Fruit fly (Drosophila melanogaster) whole organism, pupa: ENCODE data around the gene Nubp1.

Source experiments
- CG10348 ChIP-seq: fragments of 200-800 bp; sonication (Bioruptor generic); IDR thresholded peaks from 2 replicates; pipeline ENCODE4 v1.3.6; 2022; ENCODE audit warnings: missing biosample characterization, missing genetic modification characterization
- CG12605 ChIP-seq: fragments of 200-800 bp; sonication (Bioruptor generic); IDR thresholded peaks from 2 replicates; pipeline ENCODE4 v1.3.6; 2022; ENCODE audit warnings: missing biosample characterization, missing genetic modification characterization
- CG13204 ChIP-seq: fragments of 200-800 bp; sonication (Bioruptor generic); optimal IDR thresholded peaks from 2 replicates; lab custom pipeline; 2018; ENCODE audit warnings: missing biosample characterization, mild to moderate bottlenecking, missing genetic modification characterization, moderate library complexity
- CG14655 ChIP-seq: fragments of 200-800 bp; sonication (Bioruptor generic); optimal IDR thresholded peaks from 3 replicates; lab custom pipeline; 2017; ENCODE audit warnings: mild to moderate bottlenecking, missing biosample characterization, missing genetic modification reagents, missing genetic modification characterization
- CG15710 ChIP-seq: fragments of 200-800 bp; sonication (Bioruptor generic); optimal IDR thresholded peaks from 2 replicates; lab custom pipeline; 2018; ENCODE audit warnings: missing biosample characterization, mild to moderate bottlenecking, missing genetic modification characterization, moderate library complexity
- CG17806 ChIP-seq: fragments of 200-800 bp; sonication (Bioruptor generic); optimal IDR thresholded peaks from 2 replicates; lab custom pipeline; 2018; ENCODE audit warnings: missing biosample characterization, mild to moderate bottlenecking, missing genetic modification characterization, moderate library complexity
- CG32121 ChIP-seq: fragments of 200-800 bp; sonication (Bioruptor generic); IDR thresholded peaks from 2 replicates; pipeline ENCODE4 v1.3.6; 2022; ENCODE audit warnings: missing biosample characterization, missing genetic modification characterization
- CG34367 ChIP-seq: fragments of 200-800 bp; sonication (Bioruptor generic); optimal IDR thresholded peaks from 2 replicates; lab custom pipeline; 2018; ENCODE audit warnings: missing biosample characterization, mild to moderate bottlenecking, missing genetic modification characterization
- CG4496 ChIP-seq: fragments of 200-800 bp; sonication (Bioruptor generic); IDR thresholded peaks from 3 replicates; pipeline ENCODE4 v1.3.6; 2022; ENCODE audit warnings: missing biosample characterization, missing genetic modification characterization
- CG8159 ChIP-seq: fragments of 200-800 bp; sonication (Bioruptor generic); optimal IDR thresholded peaks from 3 replicates; lab custom pipeline; 2018; ENCODE audit warnings: missing biosample characterization, mild to moderate bottlenecking, missing genetic modification characterization, moderate library complexity
- CG8301 ChIP-seq: fragments of 200-800 bp; sonication (Bioruptor generic); optimal IDR thresholded peaks from 2 replicates; lab custom pipeline; 2018; ENCODE audit warnings: missing biosample characterization, mild to moderate bottlenecking, missing genetic modification characterization
- CG9948 ChIP-seq: fragments of 200-800 bp; sonication (Bioruptor generic); optimal IDR thresholded peaks from 2 replicates; lab custom pipeline; 2018; ENCODE audit warnings: missing biosample characterization, mild to moderate bottlenecking, missing genetic modification characterization, moderate library complexity
- D1 ChIP-seq: fragments of 200-800 bp; sonication (Bioruptor generic); optimal IDR thresholded peaks from 2 replicates; lab custom pipeline; 2018; ENCODE audit warnings: missing biosample characterization, mild to moderate bottlenecking, missing genetic modification characterization, moderate library complexity
- EcR ChIP-seq: fragments of 200-800 bp; sonication (Bioruptor generic); optimal IDR thresholded peaks from 3 replicates; lab custom pipeline; 2019; ENCODE audit warnings: missing biosample characterization, missing genetic modification characterization, mild to moderate bottlenecking, moderate library complexity, missing genetic modification reagents
- Ets98B ChIP-seq: fragments of 200-800 bp; sonication (Bioruptor generic); IDR thresholded peaks from 2 replicates; pipeline ENCODE4 v1.3.6; 2022; ENCODE audit warnings: missing biosample characterization, missing genetic modification characterization
- Pif1A ChIP-seq: fragments of 200-800 bp; sonication (Bioruptor generic); optimal IDR thresholded peaks from 3 replicates; lab custom pipeline; 2016; ENCODE audit warnings: missing biosample characterization, missing genetic modification characterization
- Pif1B ChIP-seq: fragments of 200-800 bp; sonication (Bioruptor generic); optimal IDR thresholded peaks from 3 replicates; lab custom pipeline; 2016; ENCODE audit warnings: missing biosample characterization, missing genetic modification characterization
- Snoo ChIP-seq: fragments of 200-800 bp; sonication (Bioruptor generic); optimal IDR thresholded peaks from 3 replicates; lab custom pipeline; 2017; ENCODE audit warnings: missing biosample characterization, mild to moderate bottlenecking, missing genetic modification characterization, inconsistent platforms
- fd96Ca ChIP-seq: fragments of 200-800 bp; sonication (Bioruptor generic); IDR thresholded peaks from 3 replicates; pipeline ENCODE4 v1.3.6; 2022; ENCODE audit warnings: missing biosample characterization, missing genetic modification characterization
- gl ChIP-seq: fragments of 200-800 bp; sonication (Bioruptor generic); optimal IDR thresholded peaks from 2 replicates; lab custom pipeline; 2018; ENCODE audit warnings: missing biosample characterization, mild to moderate bottlenecking, missing genetic modification characterization
- rn ChIP-seq: fragments of 200-800 bp; sonication (Bioruptor generic); IDR thresholded peaks from 2 replicates; pipeline ENCODE4 v1.3.6; 2022; ENCODE audit warnings: missing biosample characterization, missing genetic modification characterization

Gene Nubp1

dm6 chr2L:16687863-16688262 lies 44.5 kb upstream of the Nubp1 start:
- TF ChIP-seq CG32121 (GFP tag; lab: Robert Waterston, UW), result peak; percentile 46; the same call in 1 of the 2 replicates
- TF ChIP-seq CG8301 (tag; lab: Kevin White, UChicago), result peak; percentile 62
- TF ChIP-seq Pif1A (GFP tag; lab: Kevin White, UChicago), result peak; percentile 78
- peak; percentile 67 for TF ChIP-seq CG17806 (tag; lab: Kevin White, UChicago)
- TF ChIP-seq CG15710 (tag; lab: Kevin White, UChicago), result peak; percentile 77
- TF ChIP-seq fd96Ca (GFP tag; lab: Robert Waterston, UW), result no peak
- peak; percentile 61; the same call in 1 of the 2 replicates for TF ChIP-seq CG12605 (GFP tag; lab: Robert Waterston, UW)
- peak; percentile 77 for TF ChIP-seq CG34367
- peak; percentile 46 for TF ChIP-seq Pif1B (GFP tag; lab: Kevin White, UChicago)
- peak; percentile 25 for TF ChIP-seq EcR (GFP tag; lab: Kevin White, UChicago)
- peak; percentile 76 for TF ChIP-seq CG8159 (tag; lab: Kevin White, UChicago)
- TF ChIP-seq CG10348, result no peak
- peak; percentile 42 for TF ChIP-seq D1
- peak; percentile 77 for TF ChIP-seq CG9948
- no peak for TF ChIP-seq rn (GFP tag; lab: Robert Waterston, UW)
- 0 out of 3 replicates have a peak, but pooled peaks have one; percentile 35 for TF ChIP-seq CG4496 (GFP tag; lab: Robert Waterston, UW)
- TF ChIP-seq gl, result no peak
- TF ChIP-seq CG13204 (GFP tag; lab: Kevin White, UChicago), result peak; percentile 63
- TF ChIP-seq CG14655 (GFP tag; lab: Kevin White, UChicago), result peak; percentile 77
- 0 out of 2 replicates have a peak, but pooled peaks have one; percentile 8 for TF ChIP-seq Ets98B (GFP tag; lab: Robert Waterston, UW)
- no peak for TF ChIP-seq Snoo (tag; lab: Kevin White, UChicago)

- TF ChIP-seq fd96Ca (GFP tag; lab: Robert Waterston, UW) (0 out of 3 replicates have a peak, but pooled peaks have one; percentile 59), CG8159 (tag; lab: Kevin White, UChicago) (peak; percentile 20), CG32121 (GFP tag; lab: Robert Waterston, UW) (no peak), Pif1A (GFP tag; lab: Kevin White, UChicago) (peak; percentile 61), CG8301 (tag; lab: Kevin White, UChicago) (peak; percentile 22), Ets98B (GFP tag; lab: Robert Waterston, UW) (no peak), CG15710 (tag; lab: Kevin White, UChicago) (peak; percentile 57), Pif1B (GFP tag; lab: Kevin White, UChicago) (peak; percentile 8), D1 (no peak), CG34367 (peak; percentile 38), Snoo (tag; lab: Kevin White, UChicago) (peak; percentile 34), EcR (GFP tag; lab: Kevin White, UChicago) (no peak), CG14655 (GFP tag; lab: Kevin White, UChicago) (peak; percentile 44), CG9948 (peak; percentile 55)
- TF ChIP-seq, all 21 proteins: peak for 10
Measured at dm6 chr2L:16689800-16690618, 42.3 kb upstream of the Nubp1 start.

dm6 chr2L:16690619-16690908 lies 41.8 kb upstream of the Nubp1 start:
- TF ChIP-seq CG4496 (GFP tag; lab: Robert Waterston, UW), result no peak

dm6 chr2L:16703008-16703510 lies 29.3 kb upstream of the Nubp1 start:
- TF ChIP-seq D1, result no peak

dm6 chr2L:16703753-16704152 lies 28.6 kb upstream of the Nubp1 start:
- TF ChIP-seq Pif1B (GFP tag; lab: Kevin White, UChicago), result peak; percentile 43
- peak; percentile 50 for TF ChIP-seq CG15710 (tag; lab: Kevin White, UChicago)
- no peak for TF ChIP-seq CG8159 (tag; lab: Kevin White, UChicago)
- TF ChIP-seq Pif1A (GFP tag; lab: Kevin White, UChicago), result peak; percentile 60
- peak; percentile 37 for TF ChIP-seq Snoo (tag; lab: Kevin White, UChicago)

- TF ChIP-seq CG8301 (tag; lab: Kevin White, UChicago) (no peak), Pif1A (GFP tag; lab: Kevin White, UChicago) (no peak), Pif1B (GFP tag; lab: Kevin White, UChicago) (no peak), EcR (GFP tag; lab: Kevin White, UChicago) (no peak), Snoo (tag; lab: Kevin White, UChicago) (no peak), rn (GFP tag; lab: Robert Waterston, UW) (no peak), CG14655 (GFP tag; lab: Kevin White, UChicago) (no peak)
Measured at dm6 chr2L:16706882-16707775, 25.2 kb upstream of the Nubp1 start.
